Worm (Caenorhabditis elegans): Measurements from ENCODE around the gene C36C5.12.

ce11 chrV:3194952-3195450, 35.8 kb upstream of the C36C5.12 start, which contains the start of gene Y73C8B.2:
- TF ChIP-seq ama-1 (optimal IDR thresholded peaks at IDR 0.05) = no peak
- TF ChIP-seq tra-4 (tag; optimal IDR thresholded peaks at IDR 0.05) = no peak
- TF ChIP-seq ceh-13 (GFP tag; optimal IDR thresholded peaks at IDR 0.05) = no peak
- no peak for TF ChIP-seq tbx-37 (GFP tag; conservative IDR thresholded peaks at IDR 0.05)

All from whole organism, early embryonic.